Worm (Caenorhabditis elegans): ENCODE results near the gene F34D10.8.

ce11 chrIII:3694572-3694971 is 36.0 kb upstream of the F34D10.8 start, which contains the start of gene npr-15:
- TF ChIP-seq lir-3 (tag; optimal IDR thresholded peaks at IDR 0.05; ENCODE audit: poor library complexity) = no peak
- TF ChIP-seq unc-62 (GFP tag; optimal IDR thresholded peaks at IDR 0.05) = no peak
- TF ChIP-seq egl-27 (tag; optimal IDR thresholded peaks at IDR 0.05) = no peak
- no peak for TF ChIP-seq aly-2 (tag; optimal IDR thresholded peaks at IDR 0.05)
- TF ChIP-seq fos-1 (tag; optimal IDR thresholded peaks at IDR 0.05) = no peak
- no peak for TF ChIP-seq unc-130 (tag; optimal IDR thresholded peaks at IDR 0.05)
- no peak for TF ChIP-seq aha-1 (tag; optimal IDR thresholded peaks at IDR 0.05)
- TF ChIP-seq ztf-4 (tag; optimal IDR thresholded peaks at IDR 0.05) = no peak
- no peak for TF ChIP-seq lin-15B (tag; optimal IDR thresholded peaks at IDR 0.05)
- no peak for TF ChIP-seq ceh-82 (tag; optimal IDR thresholded peaks at IDR 0.05)
- no peak for TF ChIP-seq pag-3 (tag; optimal IDR thresholded peaks at IDR 0.05; ENCODE audit: borderline replicate concordance, insufficient read depth)
- no peak for TF ChIP-seq sup-37 (GFP tag; optimal IDR thresholded peaks at IDR 0.05)
- no peak for TF ChIP-seq nhr-237 (tag; optimal IDR thresholded peaks at IDR 0.05)
- no peak for TF ChIP-seq ztf-11 (tag; optimal IDR thresholded peaks at IDR 0.05)
